Fruit fly (Drosophila melanogaster) S2 (cell line): ENCODE results near the gene Dred.
A peak's percentile ranks its signal among the peaks of the same experiment; 100 is the strongest.

Source experiments
- CG8478 ChIP-seq: fragments of >200 bp; optimal IDR thresholded peaks from 2 replicates; lab custom pipeline; 2018
- CTCF ChIP-seq, 2 experiments: fragments of >200 bp; optimal IDR thresholded peaks; 2 replicates each; lab custom pipeline; 2018

Gene Dred

DNA sequence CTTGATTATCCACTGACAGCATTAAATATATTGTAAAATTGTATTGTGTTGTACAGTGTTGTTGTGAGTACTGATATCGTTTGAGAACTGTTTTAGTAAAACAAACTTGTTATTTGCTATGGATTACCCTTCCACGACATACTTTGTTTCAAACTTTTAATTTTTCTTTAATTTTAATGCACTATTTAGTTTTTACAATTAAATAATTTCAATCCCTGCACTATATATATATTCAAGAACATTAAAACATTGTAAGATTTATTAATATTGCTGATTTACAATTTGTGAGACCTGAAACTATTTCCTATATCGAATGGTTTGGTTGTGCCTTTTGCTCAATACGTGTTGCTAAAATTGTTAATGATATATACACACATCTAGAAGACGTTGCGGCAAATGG lies at the start of gene Dred, which contains the start of gene CG46434:
Gene Dred (minus strand): TSS at position 101 of the 400 bp plus-strand sequence.
Gene CG46434 (minus strand): TSS at position 101 of the 400 bp plus-strand sequence.
- TF ChIP-seq CTCF (optimal IDR thresholded peaks at IDR 0.05; lab: Kevin White, UChicago): no peak
- TF ChIP-seq CG8478 (lab: Kevin White, UChicago): no peak

DNA sequence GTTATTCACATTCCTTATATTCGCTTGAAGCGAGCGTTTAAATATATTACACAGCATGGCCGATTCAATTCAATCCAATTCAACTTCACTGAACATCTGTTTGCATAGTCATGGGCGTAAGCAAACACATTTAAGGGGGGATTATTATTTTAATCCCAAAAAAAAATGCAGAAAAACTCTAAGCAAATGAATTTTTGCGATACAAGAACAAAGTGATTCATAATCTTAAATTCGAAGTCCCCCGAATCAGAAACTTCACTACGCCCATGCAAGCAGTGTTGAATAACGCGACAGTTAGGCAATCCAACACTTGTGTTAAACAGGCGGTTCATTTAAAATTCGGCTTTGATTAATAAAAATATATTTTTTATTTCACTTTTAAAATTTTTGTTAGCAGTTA lies 46.4 kb upstream of the Dred start, which contains the start of gene CG14100:
Gene CG14100 (minus strand): TSS at position 103 of the 400 bp plus-strand sequence.
- TF ChIP-seq CTCF (optimal IDR thresholded peaks at IDR 0.05; lab: Kevin White, UChicago) (no peak), CG8478 (lab: Kevin White, UChicago) (no peak)

DNA sequence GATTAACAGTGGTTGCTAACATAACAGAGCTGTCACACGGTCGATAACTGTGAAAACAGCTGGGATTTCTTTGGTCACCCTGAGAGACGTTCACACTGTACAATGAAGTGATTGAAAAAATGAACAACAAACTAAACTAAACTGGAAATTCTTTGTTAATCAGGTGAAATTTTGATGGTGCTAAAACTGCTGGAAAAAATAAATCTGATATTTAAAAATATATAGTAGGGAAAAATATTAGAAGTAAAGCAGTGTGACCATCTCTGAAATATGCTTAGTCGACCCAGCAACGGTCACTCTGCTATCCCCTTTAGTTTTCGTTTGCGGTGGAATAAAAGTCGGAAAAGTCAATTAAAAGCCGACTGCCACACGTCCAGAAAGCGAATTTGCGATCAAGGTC lies 42.0 kb upstream of the Dred start, which contains the start of the genes CG9231 and CG9330:
Gene CG9231 (minus strand): TSS at position 25 of the 400 bp plus-strand sequence.
Gene CG9330 (plus strand): TSS at position 275 of the 400 bp plus-strand sequence.
- TF ChIP-seq CTCF (optimal IDR thresholded peaks at IDR 0.05; lab: Kevin White, UChicago) (no peak), CG8478 (lab: Kevin White, UChicago) (no peak)

- TF ChIP-seq CG8478 (lab: Kevin White, UChicago) (no peak), CTCF (optimal IDR thresholded peaks at IDR 0.05; lab: Kevin White, UChicago) (no peak)
Measured at dm6 chr3L:19584369-19584915, 40.4 kb upstream of the Dred start, which contains the start of gene Shal. Gene Shal, minus strand, starts transcription at chr3L:19584568.

DNA sequence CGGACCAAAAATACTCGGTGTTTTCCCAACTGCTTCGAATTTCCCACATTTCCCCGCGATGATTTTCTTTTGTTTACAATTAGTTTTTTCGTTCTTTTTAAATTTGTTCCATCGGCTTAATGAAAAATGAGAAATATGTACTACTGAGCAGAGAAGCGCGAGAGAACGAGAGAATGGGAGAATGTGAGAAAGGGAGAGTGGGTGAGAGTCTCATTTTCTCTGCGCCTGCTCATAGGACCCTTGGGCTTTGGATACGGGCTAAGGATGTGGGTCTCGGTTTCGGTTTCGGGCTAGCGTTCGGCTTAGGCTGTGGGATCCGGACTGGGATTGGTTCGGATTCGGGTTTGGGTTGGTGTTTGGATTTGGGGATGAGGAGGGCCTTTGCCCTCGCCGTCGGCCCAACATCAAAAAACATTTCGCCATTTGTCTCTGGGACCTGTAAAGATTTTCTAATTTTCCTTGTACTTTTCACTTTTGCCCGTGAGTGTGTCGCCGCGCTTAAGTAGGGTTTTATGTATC lies 36.8 kb upstream of the Dred start:
- TF ChIP-seq CG8478 (lab: Kevin White, UChicago): no peak
- TF ChIP-seq CTCF (optimal IDR thresholded peaks at IDR 0.05; lab: Kevin White, UChicago): no peak

- TF ChIP-seq CG8478 (lab: Kevin White, UChicago) (no peak), CTCF (optimal IDR thresholded peaks at IDR 0.05; lab: Kevin White, UChicago) (no peak)
Measured at dm6 chr3L:19579346-19579745, 35.3 kb upstream of the Dred start.

dm6 chr3L:19575650-19576049 lies 31.6 kb upstream of the Dred start:
- TF ChIP-seq CTCF (optimal IDR thresholded peaks at IDR 0.05; lab: Kevin White, UChicago) (no peak), CG8478 (lab: Kevin White, UChicago) (no peak)

dm6 chr3L:19574452-19574851 lies 30.4 kb upstream of the Dred start:
- TF ChIP-seq CTCF (optimal IDR thresholded peaks at IDR 0.05; lab: Kevin White, UChicago): no peak
- TF ChIP-seq CG8478 (lab: Kevin White, UChicago): no peak

- TF ChIP-seq CTCF (optimal IDR thresholded peaks at IDR 0.05; lab: Kevin White, UChicago) (no peak), CG8478 (lab: Kevin White, UChicago) (no peak)
Measured at dm6 chr3L:19569407-19569806, 25.4 kb upstream of the Dred start.

dm6 chr3L:19568999-19569398 lies 25.0 kb upstream of the Dred start:
- peak; percentile 10 to 50 for TF ChIP-seq CTCF (optimal IDR thresholded peaks at IDR 0.05; lab: Kevin White, UChicago)
- no peak for TF ChIP-seq CG8478 (lab: Kevin White, UChicago)

DNA sequence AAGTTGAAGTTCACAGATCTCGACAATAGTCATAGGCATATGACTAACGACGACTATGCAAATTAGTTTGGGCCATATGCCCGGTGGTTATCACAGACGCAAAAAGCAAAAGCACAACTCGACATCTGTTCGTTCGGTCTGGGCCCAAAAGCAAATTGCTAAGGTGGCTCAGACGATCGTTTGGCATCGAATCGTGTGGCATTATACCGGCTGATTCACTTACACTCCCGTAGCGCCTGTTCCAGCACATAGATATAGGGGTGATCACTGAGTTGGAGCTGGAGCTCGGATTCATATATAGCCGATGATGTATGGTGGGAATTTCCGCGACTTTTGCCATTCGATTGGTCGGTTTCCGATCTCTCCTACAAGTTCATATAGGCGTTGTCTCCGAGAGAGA lies 22.1 kb upstream of the Dred start:
- no peak for TF ChIP-seq CTCF (optimal IDR thresholded peaks at IDR 0.05; lab: Kevin White, UChicago)
- no peak for TF ChIP-seq CG8478 (lab: Kevin White, UChicago)

dm6 chr3L:19564905-19565700 lies 21.1 kb upstream of the Dred start:
- TF ChIP-seq CTCF (optimal IDR thresholded peaks at IDR 0.05; lab: Kevin White, UChicago): no peak
- TF ChIP-seq CG8478 (lab: Kevin White, UChicago): no peak

DNA sequence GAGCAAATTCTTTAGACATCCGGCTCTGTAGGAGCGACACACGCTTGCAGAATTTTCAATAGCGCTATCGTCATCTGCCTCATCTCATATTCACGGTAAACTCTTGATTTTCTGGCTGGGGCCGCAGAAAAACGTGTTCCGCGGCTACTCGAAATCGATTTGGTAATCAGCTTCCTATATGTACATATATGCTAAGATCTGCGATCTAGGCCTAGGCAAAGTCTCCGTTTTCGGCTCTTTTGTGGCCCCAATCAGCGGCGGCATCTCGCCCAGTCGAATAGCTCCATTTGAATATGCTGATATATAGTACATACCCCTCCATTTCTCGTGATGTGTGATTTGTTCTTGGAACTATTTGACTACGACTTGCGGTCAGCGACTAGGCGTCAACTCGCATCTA lies 19.0 kb upstream of the Dred start:
- TF ChIP-seq CG8478 (lab: Kevin White, UChicago): no peak
- no peak for TF ChIP-seq CTCF (optimal IDR thresholded peaks at IDR 0.05; lab: Kevin White, UChicago)

DNA sequence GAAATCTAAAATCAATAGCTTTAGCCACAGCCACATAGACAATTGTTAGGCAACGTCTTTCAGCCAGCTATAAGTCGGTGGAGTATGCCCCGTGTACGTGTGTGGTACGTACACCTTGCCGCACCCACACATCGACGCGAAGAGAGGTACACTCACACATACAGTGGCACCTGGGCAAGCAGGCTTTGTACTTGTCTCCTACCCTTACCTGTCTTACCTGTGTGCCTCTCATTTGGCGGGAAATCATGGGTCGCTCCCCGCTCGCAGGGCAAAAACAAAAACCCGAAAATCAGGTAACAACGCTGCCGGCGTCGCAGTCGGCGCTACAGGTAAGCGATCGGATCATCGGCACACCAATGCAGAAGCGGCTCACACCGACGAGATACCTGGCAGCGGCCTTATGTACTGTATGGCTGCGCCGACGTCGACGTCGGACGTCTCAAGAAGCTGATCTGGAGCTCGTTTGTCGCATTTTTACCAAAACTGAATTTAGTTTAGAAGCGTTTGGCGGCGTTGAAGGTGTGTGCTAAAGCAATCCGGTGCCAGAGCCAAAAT lies 18.2 kb upstream of the Dred start:
- no peak for TF ChIP-seq CTCF (optimal IDR thresholded peaks at IDR 0.05; lab: Kevin White, UChicago)
- no peak for TF ChIP-seq CG8478 (lab: Kevin White, UChicago)

DNA sequence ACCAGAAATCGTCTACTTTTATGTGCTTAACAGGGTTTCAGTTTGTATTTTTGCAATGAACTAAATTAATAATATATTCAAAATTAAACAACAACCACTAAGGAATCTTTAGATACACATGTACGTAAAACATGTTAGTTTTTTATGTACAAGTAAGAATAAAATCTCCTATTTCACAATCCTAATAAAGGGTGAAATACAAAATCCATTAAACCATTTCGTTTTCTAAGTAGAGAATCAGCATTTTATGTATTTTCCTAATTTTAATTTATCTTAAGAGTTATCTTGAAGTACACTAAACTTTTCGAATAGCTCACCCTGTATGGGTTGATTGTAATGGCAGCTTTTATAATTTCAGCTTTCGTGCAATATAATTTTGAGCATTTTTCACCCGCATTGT lies 17.7 kb upstream of the Dred start:
- TF ChIP-seq CG8478 (lab: Kevin White, UChicago) (no peak), CTCF (optimal IDR thresholded peaks at IDR 0.05; lab: Kevin White, UChicago) (no peak)
